In genomic region chrV:7194818-7195217, ce11 we compare ENCODE assay signal across 2 worm cellular contexts.
TF ChIP-seq lines count a peak whose summit lies in the region.

No protein-coding gene starts in this region.

TF ChIP-seq in whole organism, L4 larva, 104 proteins besides CTCF, POLR2A, EP300 and RAD21:
- TF ChIP-seq set-16 (GFP tag; IDR thresholded peaks at IDR 0.05; lab: Robert Waterston, UW) (peak; percentile 64), skn-1 (tag; optimal IDR thresholded peaks at IDR 0.05; lab: Kevin White, UChicago) (no peak), mdt-29 (GFP tag; IDR thresholded peaks at IDR 0.05; lab: Robert Waterston, UW) (no peak)

TF ChIP-seq in whole organism, young adult, 124 proteins besides CTCF, POLR2A, EP300 and RAD21:
- no peak for TF ChIP-seq B0261.1 (tag; optimal IDR thresholded peaks at IDR 0.05; lab: Kevin White, UChicago)
- 0 out of 2 replicates have a peak, but pooled peaks have one; percentile 22 for TF ChIP-seq egrh-3 (GFP tag; IDR thresholded peaks at IDR 0.05; lab: Robert Waterston, UW)
- TF ChIP-seq zfh-2 (GFP tag; conservative IDR thresholded peaks at IDR 0.05; lab: Robert Waterston, UW) = peak; percentile 66; the same call in 1 of the 2 replicates
- TF ChIP-seq pbrm-1 (GFP tag; IDR thresholded peaks at IDR 0.05; lab: Robert Waterston, UW) = 0 out of 2 replicates have a peak, but pooled peaks have one; percentile 11
